Worm (Caenorhabditis elegans) whole organism, L3 larva: ENCODE data around the gene F13C5.5.

Experiments
- aly-2 ChIP-seq: fragments of 150-350 bp; optimal IDR thresholded peaks from 2 replicates; lab custom pipeline; 2014; ENCODE audit warnings: missing biosample characterization, missing genetic modification characterization
- ama-1 ChIP-seq: fragments of 150-350 bp; optimal IDR thresholded peaks from 2 replicates; lab custom pipeline; 2018
- daf-12 ChIP-seq: fragments of 150-350 bp; optimal IDR thresholded peaks from 2 replicates; lab custom pipeline; 2014; ENCODE audit warnings: missing biosample characterization, missing genetic modification reagents, missing genetic modification characterization
- elt-3 ChIP-seq, 3 experiments: fragments of 150-350 bp in 1 of 3; sonication (generic microtip) in 2 of 3; optimal IDR thresholded peaks; 2 replicates in 2 of 3; 4 replicates in 1 of 3; lab custom pipeline; 2014 to 2017; ENCODE audit warnings: missing biosample characterization in 3 of 3, missing genetic modification characterization in 3 of 3
- mml-1 ChIP-seq: fragments of 150-350 bp; sonication (generic microtip); optimal IDR thresholded peaks from 3 replicates; lab custom pipeline; 2014; ENCODE audit warnings: missing biosample characterization, missing genetic modification characterization
- nhr-76 ChIP-seq: fragments of 150-350 bp; sonication (generic microtip); optimal IDR thresholded peaks from 5 replicates; lab custom pipeline; 2014; ENCODE audit warnings: missing biosample characterization, missing genetic modification characterization
- nhr-77 ChIP-seq: fragments of 150-350 bp; optimal IDR thresholded peaks from 2 replicates; lab custom pipeline; 2014; ENCODE audit warnings: missing biosample characterization, missing genetic modification characterization
- unc-62 ChIP-seq: fragments of 150-350 bp; sonication (generic microtip); optimal IDR thresholded peaks from 4 replicates; lab custom pipeline; 2014; ENCODE audit warnings: missing biosample characterization, missing genetic modification reagents, missing genetic modification characterization
- zag-1 ChIP-seq: fragments of 150-350 bp; optimal IDR thresholded peaks from 2 replicates; lab custom pipeline; 2014; ENCODE audit warnings: missing biosample characterization, missing genetic modification characterization

ce11 chrX:557195-557594 is 51.1 kb downstream of the F13C5.5 start, which contains the start of gene hlh-19:
- no peak for TF ChIP-seq elt-3 (tag; optimal IDR thresholded peaks at IDR 0.05; lab: Kevin White, UChicago)
- TF ChIP-seq nhr-77 (tag; lab: Kevin White, UChicago), result no peak
- no peak for TF ChIP-seq zag-1 (tag; lab: Kevin White, UChicago)
- no peak for TF ChIP-seq mml-1 (tag; lab: Kevin White, UChicago)
- TF ChIP-seq nhr-76 (tag; lab: Kevin White, UChicago), result no peak
- TF ChIP-seq ama-1 (lab: Kevin White, UChicago), result no peak
- TF ChIP-seq aly-2, result no peak
- TF ChIP-seq unc-62 (GFP tag; lab: Kevin White, UChicago), result no peak
- no peak for TF ChIP-seq daf-12 (tag; lab: Kevin White, UChicago)
